Fruit fly (Drosophila melanogaster) whole organism, embryonic: ENCODE data around the gene PLCXD.

Experiments
- Atf-2 ChIP-seq: fragments of 200-800 bp; sonication (Bioruptor generic); optimal IDR thresholded peaks from 2 replicates; lab custom pipeline; 2016; ENCODE audit warnings: missing biosample characterization, missing genetic modification characterization
- Blimp-1 ChIP-seq: fragments of 200-800 bp; sonication (Bioruptor generic); optimal IDR thresholded peaks from 3 replicates; lab custom pipeline; 2018; ENCODE audit warnings: missing biosample characterization, missing genetic modification characterization, mild to moderate bottlenecking, moderate library complexity, missing genetic modification reagents
- CG10979 ChIP-seq: fragments of 200-800 bp; sonication (Bioruptor generic); optimal IDR thresholded peaks from 2 replicates; lab custom pipeline; 2018; ENCODE audit warnings: missing biosample characterization, mild to moderate bottlenecking, missing genetic modification characterization, moderate library complexity
- CG11504 ChIP-seq: fragments of 200-800 bp; sonication (Bioruptor generic); optimal IDR thresholded peaks from 3 replicates; lab custom pipeline; 2019; ENCODE audit warnings: missing biosample characterization, mild to moderate bottlenecking, missing genetic modification characterization, moderate library complexity
- CG11723 ChIP-seq: fragments of 200-800 bp; sonication (Bioruptor generic); optimal IDR thresholded peaks from 2 replicates; lab custom pipeline; 2017; ENCODE audit warnings: missing biosample characterization, mild to moderate bottlenecking, missing genetic modification characterization
- CG1233 ChIP-seq: fragments of 200-800 bp; sonication (Bioruptor generic); optimal IDR thresholded peaks from 4 replicates; lab custom pipeline; 2018; ENCODE audit warnings: missing biosample characterization, mild to moderate bottlenecking, missing genetic modification characterization
- CG17328 ChIP-seq: fragments of 200-800 bp; sonication (Bioruptor generic); IDR thresholded peaks from 2 replicates; pipeline ENCODE4 v1.3.6; 2022; ENCODE audit warnings: missing biosample characterization, missing genetic modification characterization
- CG17359 ChIP-seq: fragments of 200-800 bp; sonication (Bioruptor generic); optimal IDR thresholded peaks from 3 replicates; lab custom pipeline; 2018; ENCODE audit warnings: missing biosample characterization, mild to moderate bottlenecking, missing genetic modification characterization, moderate library complexity
- CG17361 ChIP-seq: fragments of 200-800 bp; sonication (Bioruptor generic); IDR thresholded peaks from 3 replicates; pipeline ENCODE4 v1.3.6; 2022; ENCODE audit warnings: missing biosample characterization, missing genetic modification characterization
- CG17385 ChIP-seq: fragments of 200-800 bp; sonication (Bioruptor generic); optimal IDR thresholded peaks from 3 replicates; lab custom pipeline; 2018; ENCODE audit warnings: missing biosample characterization, mild to moderate bottlenecking, missing genetic modification characterization
- CG17829 ChIP-seq: fragments of 200-800 bp; optimal IDR thresholded peaks from 2 replicates; lab custom pipeline; 2019; ENCODE audit warnings: missing biosample characterization, mild to moderate bottlenecking, missing genetic modification characterization, moderate library complexity
- CG30020 ChIP-seq: fragments of 200-800 bp; optimal IDR thresholded peaks from 2 replicates; lab custom pipeline; 2019; ENCODE audit warnings: missing biosample characterization, mild to moderate bottlenecking, missing genetic modification characterization, moderate library complexity
- CG3838 ChIP-seq: fragments of 200-800 bp; sonication (Bioruptor generic); optimal IDR thresholded peaks from 3 replicates; lab custom pipeline; 2016; ENCODE audit warnings: missing biosample characterization, missing genetic modification characterization
- CG4404 ChIP-seq: fragments of 200-800 bp; sonication (Bioruptor generic); IDR thresholded peaks from 2 replicates; pipeline ENCODE4 v1.3.6; 2022; ENCODE audit warnings: missing biosample characterization, missing genetic modification characterization
- CG4730 ChIP-seq: fragments of 200-800 bp; sonication (Bioruptor generic); IDR thresholded peaks from 2 replicates; pipeline ENCODE4 v1.3.6; 2022; ENCODE audit warnings: missing biosample characterization, missing genetic modification characterization
- CG7357 ChIP-seq: fragments of 200-800 bp; sonication (Bioruptor generic); IDR thresholded peaks from 3 replicates; pipeline ENCODE4 v1.3.6; 2022; ENCODE audit warnings: missing biosample characterization, missing genetic modification characterization
- CG7745 ChIP-seq: fragments of 200-800 bp; sonication (Bioruptor generic); optimal IDR thresholded peaks from 2 replicates; lab custom pipeline; 2018; ENCODE audit warnings: missing biosample characterization, mild to moderate bottlenecking, missing genetic modification characterization, moderate library complexity
- CG7987 ChIP-seq: fragments of 200-800 bp; sonication (Bioruptor generic); optimal IDR thresholded peaks from 2 replicates; lab custom pipeline; 2018; ENCODE audit warnings: missing biosample characterization, mild to moderate bottlenecking, missing genetic modification characterization, moderate library complexity
- D19B ChIP-seq: fragments of 200-800 bp; sonication (Bioruptor generic); optimal IDR thresholded peaks from 2 replicates; lab custom pipeline; 2017; ENCODE audit warnings: missing biosample characterization, mild to moderate bottlenecking, missing genetic modification characterization
- Hey ChIP-seq: fragments of 200-800 bp; sonication (Bioruptor generic); optimal IDR thresholded peaks from 3 replicates; lab custom pipeline; 2018; ENCODE audit warnings: missing biosample characterization, mild to moderate bottlenecking, missing genetic modification characterization
- Jarid2 ChIP-seq: fragments of 200-800 bp; sonication (Bioruptor generic); optimal IDR thresholded peaks from 3 replicates; lab custom pipeline; 2017; ENCODE audit warnings: mild to moderate bottlenecking, missing biosample characterization, missing genetic modification reagents, missing genetic modification characterization
- Meics ChIP-seq: fragments of 200-800 bp; sonication (Bioruptor generic); optimal IDR thresholded peaks from 2 replicates; lab custom pipeline; 2017; ENCODE audit warnings: missing biosample characterization, mild to moderate bottlenecking, missing genetic modification characterization
- Nf-YC ChIP-seq: fragments of 200-800 bp; optimal IDR thresholded peaks from 3 replicates; lab custom pipeline; 2019; ENCODE audit warnings: missing biosample characterization, mild to moderate bottlenecking, missing genetic modification characterization, moderate library complexity
- NfI ChIP-seq: fragments of 200-800 bp; sonication (Bioruptor generic); optimal IDR thresholded peaks from 3 replicates; lab custom pipeline; 2018; ENCODE audit warnings: missing biosample characterization, mild to moderate bottlenecking, missing genetic modification characterization, moderate library complexity
- Oli ChIP-seq: fragments of 200-800 bp; sonication (Bioruptor generic); optimal IDR thresholded peaks from 2 replicates; lab custom pipeline; 2018; ENCODE audit warnings: missing biosample characterization, mild to moderate bottlenecking, missing genetic modification characterization, moderate library complexity
- Opbp ChIP-seq: fragments of 200-800 bp; sonication (Bioruptor generic); IDR thresholded peaks from 3 replicates; pipeline ENCODE4 v1.3.6; 2022; ENCODE audit warnings: missing biosample characterization, missing genetic modification characterization; ENCODE audit not compliant: partially characterized antibody
- Optix ChIP-seq: fragments of 200-800 bp; sonication (Bioruptor generic); IDR thresholded peaks from 3 replicates; pipeline ENCODE4 v1.3.6; 2022; ENCODE audit warnings: missing biosample characterization, missing genetic modification characterization
- Side ChIP-seq: fragments of 200-800 bp; sonication (Bioruptor generic); optimal IDR thresholded peaks from 2 replicates; lab custom pipeline; 2016; ENCODE audit warnings: missing biosample characterization, missing genetic modification characterization
- Spps ChIP-seq: fragments of 200-800 bp; sonication (Bioruptor generic); optimal IDR thresholded peaks from 2 replicates; lab custom pipeline; 2018; ENCODE audit warnings: missing biosample characterization, mild to moderate bottlenecking, missing genetic modification characterization
- Vsx1 ChIP-seq: fragments of 200-800 bp; sonication (Bioruptor generic); optimal IDR thresholded peaks from 2 replicates; lab custom pipeline; 2017; ENCODE audit warnings: missing biosample characterization, mild to moderate bottlenecking, missing genetic modification characterization, missing genetic modification reagents
- ab ChIP-seq: fragments of 200-800 bp; sonication (Bioruptor generic); optimal IDR thresholded peaks from 2 replicates; lab custom pipeline; 2016; ENCODE audit warnings: missing biosample characterization, missing genetic modification characterization
- al ChIP-seq: fragments of 200-800 bp; sonication (Bioruptor generic); IDR thresholded peaks from 2 replicates; pipeline ENCODE4 v1.3.6; 2022; ENCODE audit warnings: missing biosample characterization, missing genetic modification characterization
- ato ChIP-seq: fragments of 200-800 bp; sonication (Bioruptor generic); IDR thresholded peaks from 2 replicates; pipeline ENCODE4 v1.3.6; 2022; ENCODE audit warnings: missing biosample characterization, missing genetic modification characterization; ENCODE audit not compliant: partially characterized antibody
- bbx ChIP-seq: fragments of 200-800 bp; sonication (Bioruptor generic); IDR thresholded peaks from 2 replicates; pipeline ENCODE4 v1.3.6; 2022; ENCODE audit warnings: missing biosample characterization, missing genetic modification characterization; ENCODE audit not compliant: partially characterized antibody
- cas ChIP-seq: fragments of 200-800 bp; sonication (Bioruptor generic); IDR thresholded peaks from 2 replicates; pipeline ENCODE4 v1.3.6; 2022; ENCODE audit warnings: missing biosample characterization, missing genetic modification characterization
- dmrt11E ChIP-seq: fragments of 200-800 bp; sonication (Bioruptor generic); optimal IDR thresholded peaks from 3 replicates; lab custom pipeline; 2018; ENCODE audit warnings: missing biosample characterization, mild to moderate bottlenecking, missing genetic modification characterization, moderate library complexity
- insv ChIP-seq, 2 experiments: fragments of 200-800 bp; sonication (Bioruptor generic); optimal IDR thresholded peaks; 3 replicates each; lab custom pipeline; 2016 to 2018; ENCODE audit warnings: missing biosample characterization in 2 of 2, missing genetic modification characterization in 2 of 2
- kah ChIP-seq: fragments of 200-800 bp; sonication (Bioruptor generic); optimal IDR thresholded peaks from 2 replicates; lab custom pipeline; 2018; ENCODE audit warnings: missing biosample characterization, mild to moderate bottlenecking, missing genetic modification characterization
- lab ChIP-seq: fragments of 200-800 bp; sonication (Bioruptor generic); optimal IDR thresholded peaks from 3 replicates; lab custom pipeline; 2017; ENCODE audit warnings: missing biosample characterization, missing genetic modification characterization, mild to moderate bottlenecking, moderate library complexity, missing genetic modification reagents
- lilli ChIP-seq: fragments of 200-800 bp; sonication (Bioruptor generic); optimal IDR thresholded peaks from 3 replicates; lab custom pipeline; 2016; ENCODE audit warnings: missing biosample characterization, missing genetic modification characterization
- lola ChIP-seq, 3 experiments: fragments of >200 bp in 2 of 3; fragments of 200-800 bp in 1 of 3; sonication (Bioruptor generic) in 1 of 3; optimal IDR thresholded peaks; 2 replicates each; lab custom pipeline; 2017 to 2019; ENCODE audit warnings: missing biosample characterization in 3 of 3, missing genetic modification characterization in 3 of 3, mild to moderate bottlenecking in 1 of 3, moderate library complexity in 1 of 3
- maf-S ChIP-seq: fragments of 200-800 bp; sonication (Bioruptor generic); optimal IDR thresholded peaks from 2 replicates; lab custom pipeline; 2016; ENCODE audit warnings: missing biosample characterization, missing genetic modification characterization
- mirr ChIP-seq: fragments of 200-800 bp; sonication (Bioruptor generic); optimal IDR thresholded peaks from 3 replicates; lab custom pipeline; 2018; ENCODE audit warnings: missing biosample characterization, mild to moderate bottlenecking, missing genetic modification characterization
- otp ChIP-seq: fragments of 200-800 bp; sonication (Bioruptor generic); IDR thresholded peaks from 3 replicates; pipeline ENCODE4, ENCODE4 v1.3.6; 2022; ENCODE audit warnings: missing biosample characterization, missing genetic modification characterization
- psq ChIP-seq: fragments of 200-800 bp; sonication (Bioruptor generic); optimal IDR thresholded peaks from 2 replicates; lab custom pipeline; 2017; ENCODE audit warnings: missing biosample characterization, missing genetic modification characterization
- scrt ChIP-seq: fragments of 200-800 bp; sonication (Bioruptor generic); optimal IDR thresholded peaks from 2 replicates; lab custom pipeline; 2018; ENCODE audit warnings: missing biosample characterization, mild to moderate bottlenecking, missing genetic modification characterization, moderate library complexity
- sima ChIP-seq: fragments of 200-800 bp; sonication (Bioruptor generic); optimal IDR thresholded peaks from 2 replicates; lab custom pipeline; 2016; ENCODE audit warnings: missing biosample characterization, missing genetic modification characterization
- trh ChIP-seq: fragments of 200-800 bp; sonication (Bioruptor generic); optimal IDR thresholded peaks from 2 replicates; lab custom pipeline; 2016; ENCODE audit warnings: missing biosample characterization, missing genetic modification characterization
- twi ChIP-seq: fragments of 200-800 bp; optimal IDR thresholded peaks from 2 replicates; lab custom pipeline; 2019; ENCODE audit warnings: missing biosample characterization, mild to moderate bottlenecking, missing genetic modification characterization, moderate library complexity
- wek ChIP-seq: fragments of 200-800 bp; sonication (Bioruptor generic); optimal IDR thresholded peaks from 3 replicates; lab custom pipeline; 2018; ENCODE audit warnings: missing biosample characterization, mild to moderate bottlenecking, missing genetic modification characterization, moderate library complexity

Gene PLCXD

DNA sequence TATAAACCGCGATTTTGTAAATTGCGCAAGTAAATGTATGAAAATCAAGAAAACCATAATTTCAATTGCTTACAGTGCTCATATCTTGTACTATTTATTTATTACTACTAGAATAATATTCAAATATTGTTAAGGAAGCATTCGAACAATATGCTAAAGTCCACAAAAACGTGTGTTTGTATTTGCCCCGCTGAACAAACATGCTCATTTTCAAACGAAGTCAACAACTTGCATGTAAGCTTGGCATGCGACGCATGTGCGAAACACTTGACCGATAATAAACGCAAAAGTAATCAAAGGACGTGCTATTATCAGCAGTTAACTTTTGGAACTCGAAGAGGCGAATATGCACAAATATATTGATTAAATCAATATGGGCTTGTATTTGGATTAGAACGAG is 28.0 kb upstream of the PLCXD start (continued):
- TF ChIP-seq psq (GFP tag; lab: Kevin White, UChicago) (peak; percentile 46), Optix (GFP tag; lab: Robert Waterston, UW) (no peak), CG4730 (GFP tag; lab: Robert Waterston, UW) (no peak), cas (GFP tag; lab: Robert Waterston, UW) (no peak), maf-S (GFP tag; lab: Kevin White, UChicago) (no peak), insv (GFP tag; optimal IDR thresholded peaks at IDR 0.05; lab: Kevin White, UChicago) (peak in 1 of 2 experiments; percentile 53), Spps (tag; lab: Kevin White, UChicago) (peak; percentile 23), Jarid2 (GFP tag; lab: Kevin White, UChicago) (peak; percentile 2), mirr (peak; percentile 27), twi (tag; lab: Kevin White, UChicago) (peak; percentile 19), CG17328 (GFP tag; lab: Robert Waterston, UW) (peak; percentile 61), CG3838 (GFP tag; lab: Kevin White, UChicago) (peak; percentile 78), CG17359 (peak; percentile 74), otp (GFP tag; lab: Robert Waterston, UW) (no peak; the same call in 2 of the 3 replicates), lab (GFP tag; lab: Kevin White, UChicago) (peak; percentile 89), Opbp (no peak), Oli (tag; lab: Kevin White, UChicago) (peak; percentile 24), dmrt11E (tag; lab: Kevin White, UChicago) (peak; percentile 69), CG17829 (no peak), wek (peak; percentile 83), CG7357 (no peak), trh (GFP tag; lab: Kevin White, UChicago) (peak; percentile 65), Hey (tag; lab: Kevin White, UChicago) (peak; percentile 67), NfI (GFP tag; lab: Kevin White, UChicago) (peak; percentile 37), bbx (GFP tag; lab: Robert Waterston, UW) (no peak), lilli (peak; percentile 26), CG7745 (peak; percentile 71), CG7987 (GFP tag; lab: Kevin White, UChicago) (peak; percentile 91), Vsx1 (GFP tag; lab: Kevin White, UChicago) (peak; percentile 81), CG4404 (GFP tag; lab: Robert Waterston, UW) (no peak), CG30020 (tag; lab: Kevin White, UChicago) (no peak), CG1233 (GFP tag; lab: Kevin White, UChicago) (peak; percentile 65), CG11504 (tag; lab: Kevin White, UChicago) (peak; percentile 46), CG10979 (tag; lab: Kevin White, UChicago) (peak; percentile 8), Blimp-1 (GFP tag; lab: Kevin White, UChicago) (peak; percentile 76), D19B (GFP tag; lab: Kevin White, UChicago) (no peak), ato (GFP tag; lab: Robert Waterston, UW) (no peak), sima (GFP tag; lab: Kevin White, UChicago) (no peak), kah (no peak), scrt (GFP tag; lab: Kevin White, UChicago) (peak; percentile 40), Nf-YC (tag; lab: Kevin White, UChicago) (no peak), Meics (GFP tag; lab: Kevin White, UChicago) (peak; percentile 60), al (GFP tag; lab: Robert Waterston, UW) (no peak), CG17385 (GFP tag; lab: Kevin White, UChicago) (peak; percentile 28), CG11723 (peak; percentile 42), Side (GFP tag; lab: Kevin White, UChicago) (no peak), lola (GFP tag; optimal IDR thresholded peaks at IDR 0.05; lab: Kevin White, UChicago) (peak in 1 of 3 experiments; percentile 62), Atf-2 (GFP tag; lab: Kevin White, UChicago) (no peak), CG17361 (0 out of 3 replicates have a peak, but pooled peaks have one; percentile 13), ab (GFP tag; lab: Kevin White, UChicago) (no peak)
